Worm (Caenorhabditis elegans) whole organism, late embryonic: ENCODE results near the gene cest-16.

ENCODE experiments used
- C08G9.2 ChIP-seq: sonication (generic microtip); optimal IDR thresholded peaks from 2 replicates; lab custom pipeline; 2016; ENCODE audit warnings: mild to moderate bottlenecking, missing genetic modification characterization, moderate library complexity, missing compliant biosample characterization
- F13H6.1 ChIP-seq: sonication (generic microtip); optimal IDR thresholded peaks from 2 replicates; lab custom pipeline; 2016; ENCODE audit warnings: missing genetic modification characterization, missing compliant biosample characterization
- T23F11.4 ChIP-seq: fragments of 200-800 bp; sonication (Bioruptor generic); optimal IDR thresholded peaks from 2 replicates; lab custom pipeline; 2018; ENCODE audit warnings: mild to moderate bottlenecking, missing genetic modification characterization, missing compliant biosample characterization
- Y22D7AL.16 ChIP-seq: sonication (generic microtip); optimal IDR thresholded peaks from 2 replicates; lab custom pipeline; 2016; ENCODE audit warnings: missing genetic modification characterization, missing compliant biosample characterization
- ahr-1 ChIP-seq: sonication (generic microtip); optimal IDR thresholded peaks from 2 replicates; lab custom pipeline; 2016; ENCODE audit warnings: missing genetic modification characterization, missing compliant biosample characterization
- ama-1 ChIP-seq: fragments of 150-350 bp; optimal IDR thresholded peaks from 2 replicates; lab custom pipeline; 2014
- ceh-14 ChIP-seq: sonication (generic microtip); optimal IDR thresholded peaks from 2 replicates; lab custom pipeline; 2016; ENCODE audit warnings: missing genotype, missing genetic modification characterization, missing compliant biosample characterization
- ceh-2 ChIP-seq: sonication (generic microtip); optimal IDR thresholded peaks from 2 replicates; lab custom pipeline; 2016; ENCODE audit warnings: missing genotype, missing genetic modification characterization, missing compliant biosample characterization
- ceh-22 ChIP-seq: sonication (generic microtip); optimal IDR thresholded peaks from 2 replicates; lab custom pipeline; 2017; ENCODE audit warnings: missing biosample characterization, missing genetic modification characterization
- ceh-30 ChIP-seq: fragments of 150-350 bp; optimal IDR thresholded peaks from 2 replicates; lab custom pipeline; 2014; ENCODE audit warnings: missing biosample characterization, missing genetic modification characterization
- ceh-34 ChIP-seq: sonication (generic microtip); optimal IDR thresholded peaks from 2 replicates; lab custom pipeline; 2016; ENCODE audit warnings: mild to moderate bottlenecking, missing genetic modification characterization, missing compliant biosample characterization
- ceh-48 ChIP-seq: sonication (generic microtip); optimal IDR thresholded peaks from 2 replicates; lab custom pipeline; 2016; ENCODE audit warnings: missing genetic modification characterization, inconsistent platforms, missing compliant biosample characterization
- che-1 ChIP-seq: sonication (generic microtip); optimal IDR thresholded peaks from 2 replicates; lab custom pipeline; 2016; ENCODE audit warnings: mild to moderate bottlenecking, missing genetic modification characterization, missing compliant biosample characterization
- dmd-4 ChIP-seq: sonication (generic microtip); optimal IDR thresholded peaks from 2 replicates; lab custom pipeline; 2016; ENCODE audit warnings: borderline replicate concordance, missing genetic modification characterization, missing compliant biosample characterization
- dve-1 ChIP-seq: sonication (generic microtip); optimal IDR thresholded peaks from 2 replicates; lab custom pipeline; 2017; ENCODE audit warnings: antibody characterized with exemption, mild to moderate bottlenecking, missing genetic modification characterization, missing compliant biosample characterization
- elt-4 ChIP-seq: sonication (generic microtip); optimal IDR thresholded peaks from 2 replicates; lab custom pipeline; 2016; ENCODE audit warnings: missing genetic modification characterization, missing compliant biosample characterization
- ets-4 ChIP-seq: sonication (generic microtip); optimal IDR thresholded peaks from 2 replicates; lab custom pipeline; 2016; ENCODE audit warnings: missing genetic modification characterization, missing compliant biosample characterization
- fax-1 ChIP-seq: sonication (generic microtip); optimal IDR thresholded peaks from 2 replicates; lab custom pipeline; 2016; ENCODE audit warnings: missing genotype, missing genetic modification characterization, missing compliant biosample characterization
- fkh-10 ChIP-seq: fragments of 150-350 bp; optimal IDR thresholded peaks from 2 replicates; lab custom pipeline; 2014; ENCODE audit warnings: missing biosample characterization, missing genetic modification reagents, missing genetic modification characterization
- fkh-6 ChIP-seq: sonication (generic microtip); optimal IDR thresholded peaks from 2 replicates; lab custom pipeline; 2016; ENCODE audit warnings: missing genetic modification characterization, missing compliant biosample characterization
- gmeb-2 ChIP-seq: sonication (generic microtip); optimal IDR thresholded peaks from 2 replicates; lab custom pipeline; 2016; ENCODE audit warnings: missing genetic modification characterization, inconsistent platforms, missing compliant biosample characterization
- hlh-13 ChIP-seq: fragments of 200-800 bp; sonication (Bioruptor generic); optimal IDR thresholded peaks from 2 replicates; lab custom pipeline; 2018; ENCODE audit warnings: mild to moderate bottlenecking, missing genetic modification characterization, missing compliant biosample characterization
- hlh-30 ChIP-seq: sonication (generic microtip); optimal IDR thresholded peaks from 2 replicates; lab custom pipeline; 2017; ENCODE audit warnings: antibody characterized with exemption, missing genetic modification characterization, missing compliant biosample characterization; ENCODE audit not compliant: insufficient read depth
- hlh-6 ChIP-seq: sonication (generic microtip); optimal IDR thresholded peaks from 2 replicates; lab custom pipeline; 2016; ENCODE audit warnings: missing genotype, missing genetic modification characterization, missing compliant biosample characterization
- lim-6 ChIP-seq: sonication (generic microtip); optimal IDR thresholded peaks from 2 replicates; lab custom pipeline; 2016; ENCODE audit warnings: missing genetic modification characterization, missing compliant biosample characterization
- madf-2 ChIP-seq: sonication (generic microtip); optimal IDR thresholded peaks from 2 replicates; lab custom pipeline; 2017; ENCODE audit warnings: missing genetic modification characterization, missing compliant biosample characterization
- mec-3 ChIP-seq: sonication (generic microtip); optimal IDR thresholded peaks from 2 replicates; lab custom pipeline; 2016; ENCODE audit warnings: borderline replicate concordance, missing genetic modification characterization, missing compliant biosample characterization
- nfya-1 ChIP-seq: sonication (generic microtip); optimal IDR thresholded peaks from 2 replicates; lab custom pipeline; 2017; ENCODE audit warnings: missing genetic modification characterization, mild to moderate bottlenecking, missing compliant biosample characterization, antibody characterized with exemption, moderate library complexity
- nhr-11 ChIP-seq: fragments of 150-350 bp; optimal IDR thresholded peaks from 2 replicates; lab custom pipeline; 2014; ENCODE audit warnings: missing biosample characterization, missing genetic modification characterization
- nhr-232 ChIP-seq: sonication (generic microtip); optimal IDR thresholded peaks from 2 replicates; lab custom pipeline; 2016; ENCODE audit warnings: missing genetic modification characterization, missing compliant biosample characterization
- npax-4 ChIP-seq: sonication (generic microtip); optimal IDR thresholded peaks from 2 replicates; lab custom pipeline; 2016; ENCODE audit warnings: missing genetic modification characterization, missing compliant biosample characterization
- odd-2 ChIP-seq: sonication (generic microtip); optimal IDR thresholded peaks from 2 replicates; lab custom pipeline; 2017; ENCODE audit warnings: antibody characterized with exemption, mild to moderate bottlenecking, missing genetic modification characterization, missing compliant biosample characterization
- pag-3 ChIP-seq: sonication (generic microtip); optimal IDR thresholded peaks from 2 replicates; lab custom pipeline; 2016; ENCODE audit warnings: missing compliant biosample characterization, missing genetic modification characterization, borderline replicate concordance
- pat-9 ChIP-seq: fragments of 200-800 bp; sonication (Bioruptor generic); optimal IDR thresholded peaks from 2 replicates; lab custom pipeline; 2018; ENCODE audit warnings: mild to moderate bottlenecking, missing genetic modification characterization, moderate library complexity, missing compliant biosample characterization
- pha-2 ChIP-seq: sonication (generic microtip); optimal IDR thresholded peaks from 2 replicates; lab custom pipeline; 2017; ENCODE audit warnings: mild to moderate bottlenecking, missing genetic modification characterization, missing compliant biosample characterization
- pqm-1 ChIP-seq: sonication (generic microtip); optimal IDR thresholded peaks from 2 replicates; lab custom pipeline; 2016; ENCODE audit warnings: missing genetic modification characterization, missing compliant biosample characterization
- pros-1 ChIP-seq: fragments of 150-350 bp; optimal IDR thresholded peaks from 2 replicates; lab custom pipeline; 2014; ENCODE audit warnings: missing biosample characterization, missing genetic modification reagents, missing genetic modification characterization
- ref-2 ChIP-seq: sonication (generic microtip); optimal IDR thresholded peaks from 2 replicates; lab custom pipeline; 2016; ENCODE audit warnings: missing genetic modification characterization, missing compliant biosample characterization
- rnt-1 ChIP-seq: sonication (generic microtip); optimal IDR thresholded peaks from 2 replicates; lab custom pipeline; 2016; ENCODE audit warnings: missing genetic modification characterization, missing compliant biosample characterization
- sox-2 ChIP-seq: fragments of 200-800 bp; sonication (Bioruptor generic); IDR thresholded peaks from 2 replicates; pipeline ENCODE4 v1.3.6; 2022; ENCODE audit warnings: missing genetic modification reagents, missing genetic modification characterization, missing compliant biosample characterization
- sox-4 ChIP-seq: sonication (generic microtip); optimal IDR thresholded peaks from 2 replicates; lab custom pipeline; 2017; ENCODE audit warnings: mild to moderate bottlenecking, missing genetic modification characterization, inconsistent platforms, missing compliant biosample characterization
- tbx-2 ChIP-seq: sonication (generic microtip); optimal IDR thresholded peaks from 2 replicates; lab custom pipeline; 2016; ENCODE audit warnings: missing genetic modification characterization, missing compliant biosample characterization
- tbx-7 ChIP-seq: sonication (generic microtip); optimal IDR thresholded peaks from 2 replicates; lab custom pipeline; 2016; ENCODE audit warnings: missing genotype, missing genetic modification characterization, missing compliant biosample characterization
- ttx-3 ChIP-seq: sonication (generic microtip); optimal IDR thresholded peaks from 2 replicates; lab custom pipeline; 2016; ENCODE audit warnings: missing genetic modification reagents, missing genetic modification characterization, missing compliant biosample characterization
- unc-3 ChIP-seq, 2 experiments: fragments of 200-800 bp in 1 of 2; sonication (Bioruptor generic) in 1 of 2; sonication (generic microtip) in 1 of 2; conservative IDR thresholded peaks in 1 of 2; optimal IDR thresholded peaks in 1 of 2; 2 replicates each; pipeline versions ENCODE4 v1.3.6 to Lab custom; 2016 to 2022; ENCODE audit warnings: missing compliant biosample characterization in 2 of 2, missing genetic modification characterization in 2 of 2, missing genetic modification reagents in 1 of 2
- unc-55 ChIP-seq: sonication (generic microtip); optimal IDR thresholded peaks from 2 replicates; lab custom pipeline; 2017; ENCODE audit warnings: missing biosample characterization, missing genetic modification reagents, missing genetic modification characterization
- unc-86 ChIP-seq: sonication (generic microtip); optimal IDR thresholded peaks from 2 replicates; lab custom pipeline; 2016; ENCODE audit warnings: missing genetic modification characterization, missing compliant biosample characterization
- zip-5 ChIP-seq: sonication (generic microtip); optimal IDR thresholded peaks from 2 replicates; lab custom pipeline; 2016; ENCODE audit warnings: missing genetic modification characterization, missing compliant biosample characterization

Gene cest-16

ce11 chrX:6292143-6292542 is 7.6 kb upstream of the cest-16 start (continued):
- peak; percentile 76 for TF ChIP-seq rnt-1
- TF ChIP-seq ceh-22: no peak
- TF ChIP-seq unc-86 (tag; lab: Kevin White, UChicago): peak; percentile 93
- no peak for TF ChIP-seq pqm-1
- peak; percentile 8 for TF ChIP-seq hlh-30 (tag; lab: Kevin White, UChicago)
- TF ChIP-seq ets-4: peak; percentile 54
- TF ChIP-seq madf-2 (tag; lab: Kevin White, UChicago): peak; percentile 82
- peak; percentile 84 for TF ChIP-seq ahr-1 (tag; lab: Kevin White, UChicago)
- peak; percentile 88 for TF ChIP-seq nhr-232 (tag; lab: Kevin White, UChicago)
- peak; percentile 78 for TF ChIP-seq ref-2 (tag; lab: Kevin White, UChicago)
- TF ChIP-seq che-1 (tag; lab: Kevin White, UChicago): peak; percentile 91
- peak; percentile 90 for TF ChIP-seq ceh-34 (tag; lab: Kevin White, UChicago)
- peak; percentile 77 for TF ChIP-seq pag-3 (tag; lab: Kevin White, UChicago)
- peak; percentile 61 for TF ChIP-seq hlh-13
- peak; percentile 86 for TF ChIP-seq Y22D7AL.16 (tag; lab: Kevin White, UChicago)
- TF ChIP-seq elt-4 (tag; lab: Kevin White, UChicago): no peak
- peak; percentile 91 for TF ChIP-seq ttx-3 (tag; lab: Kevin White, UChicago)
- peak; percentile 76 for TF ChIP-seq pha-2
- TF ChIP-seq ceh-2: peak; percentile 73
- peak; percentile 89 for TF ChIP-seq T23F11.4 (GFP tag; lab: Kevin White, UChicago)
- no peak for TF ChIP-seq ama-1
- no peak for TF ChIP-seq fkh-10 (GFP tag; lab: Kevin White, UChicago)
- no peak for TF ChIP-seq unc-55 (GFP tag; lab: Kevin White, UChicago)
- TF ChIP-seq unc-3 (GFP tag; conservative IDR thresholded peaks at IDR 0.05; lab: Robert Waterston, UW): peak; percentile 97
- TF ChIP-seq unc-3 (tag; optimal IDR thresholded peaks at IDR 0.05; lab: Kevin White, UChicago): peak; percentile 94
- no peak for TF ChIP-seq mec-3 (tag; lab: Kevin White, UChicago)
- TF ChIP-seq nhr-11 (tag; lab: Kevin White, UChicago): no peak
- TF ChIP-seq dve-1 (tag; lab: Kevin White, UChicago): peak; percentile 84
- peak; percentile 45 for TF ChIP-seq odd-2 (tag; lab: Kevin White, UChicago)
- TF ChIP-seq ceh-48 (tag; lab: Kevin White, UChicago): peak; percentile 80
- peak; percentile 93 for TF ChIP-seq hlh-6 (tag; lab: Kevin White, UChicago)
- TF ChIP-seq tbx-2 (tag; lab: Kevin White, UChicago): peak; percentile 92
- TF ChIP-seq npax-4 (tag; lab: Kevin White, UChicago): peak; percentile 81
- TF ChIP-seq lim-6: peak; percentile 81
- peak; percentile 81 for TF ChIP-seq C08G9.2

- no peak for TF ChIP-seq T23F11.4 (GFP tag; lab: Kevin White, UChicago)
- no peak for TF ChIP-seq dmd-4 (tag; lab: Kevin White, UChicago)
- no peak for TF ChIP-seq F13H6.1
- no peak for TF ChIP-seq sox-2
- no peak for TF ChIP-seq ref-2 (tag; lab: Kevin White, UChicago)
- no peak for TF ChIP-seq fkh-6
- no peak for TF ChIP-seq hlh-6 (tag; lab: Kevin White, UChicago)
- TF ChIP-seq hlh-13: no peak
- TF ChIP-seq sox-4 (tag; lab: Kevin White, UChicago): no peak
- TF ChIP-seq unc-3 (GFP tag; conservative IDR thresholded peaks at IDR 0.05; lab: Robert Waterston, UW): no peak
- TF ChIP-seq unc-3 (tag; optimal IDR thresholded peaks at IDR 0.05; lab: Kevin White, UChicago): no peak
- TF ChIP-seq pag-3 (tag; lab: Kevin White, UChicago): no peak
- TF ChIP-seq madf-2 (tag; lab: Kevin White, UChicago): no peak
- TF ChIP-seq nhr-232 (tag; lab: Kevin White, UChicago): no peak
Observed at ce11 chrX:6292812-6293211, 6.9 kb upstream of the cest-16 start, which contains the start of gene mom-1. Gene mom-1 (plus strand): TSS chrX:6293112.

- TF ChIP-seq gmeb-2 (tag; lab: Kevin White, UChicago) (peak; percentile 48), fax-1 (peak; percentile 66), ceh-30 (tag; lab: Kevin White, UChicago) (peak; percentile 94), ahr-1 (tag; lab: Kevin White, UChicago) (peak; percentile 61), rnt-1 (peak; percentile 96), ceh-48 (tag; lab: Kevin White, UChicago) (peak; percentile 97), pha-2 (peak; percentile 6), zip-5 (tag; lab: Kevin White, UChicago) (no peak), pat-9 (tag; lab: Kevin White, UChicago) (peak; percentile 75), npax-4 (tag; lab: Kevin White, UChicago) (peak; percentile 30), ceh-22 (peak; percentile 92), tbx-7 (tag; lab: Kevin White, UChicago) (peak; percentile 70), nhr-232 (tag; lab: Kevin White, UChicago) (no peak), nfya-1 (tag; lab: Kevin White, UChicago) (peak; percentile 98), pros-1 (tag; lab: Kevin White, UChicago) (peak; percentile 91), ref-2 (tag; lab: Kevin White, UChicago) (peak; percentile 97), ttx-3 (tag; lab: Kevin White, UChicago) (peak; percentile 72), ama-1 (no peak), ceh-14 (tag; lab: Kevin White, UChicago) (peak; percentile 92)
Observed at ce11 chrX:6296402-6296844, 3.3 kb upstream of the cest-16 start.
